Fruit fly (Drosophila melanogaster) whole organism, prepupa: ENCODE data around the gene CG34357.

Experiments
- Blimp-1 ChIP-seq: fragments of 200-800 bp; sonication (Bioruptor generic); optimal IDR thresholded peaks from 3 replicates; lab custom pipeline; 2017; ENCODE audit warnings: missing biosample characterization, missing genetic modification characterization, mild to moderate bottlenecking, moderate library complexity, missing genetic modification reagents
- CG10669 ChIP-seq: fragments of 200-800 bp; sonication (Bioruptor generic); optimal IDR thresholded peaks from 3 replicates; lab custom pipeline; 2018; ENCODE audit warnings: missing biosample characterization, mild to moderate bottlenecking, missing genetic modification characterization, moderate library complexity
- CG11294 ChIP-seq: fragments of 200-800 bp; sonication (Bioruptor generic); IDR thresholded peaks from 2 replicates; pipeline ENCODE4 v1.3.6; 2022; ENCODE audit warnings: missing biosample characterization, missing genetic modification characterization
- CG1621 ChIP-seq: fragments of 200-800 bp; sonication (Bioruptor generic); optimal IDR thresholded peaks from 3 replicates; lab custom pipeline; 2018; ENCODE audit warnings: missing biosample characterization, mild to moderate bottlenecking, missing genetic modification characterization
- CG16779 ChIP-seq: fragments of 200-800 bp; sonication (Bioruptor generic); optimal IDR thresholded peaks from 3 replicates; lab custom pipeline; 2017; ENCODE audit warnings: missing biosample characterization, mild to moderate bottlenecking, missing genetic modification characterization
- CG32006 ChIP-seq: fragments of 200-800 bp; sonication (Bioruptor generic); optimal IDR thresholded peaks from 3 replicates; lab custom pipeline; 2017; ENCODE audit warnings: missing biosample characterization, mild to moderate bottlenecking, missing genetic modification characterization
- CG34406 ChIP-seq: fragments of 200-800 bp; sonication (Bioruptor generic); optimal IDR thresholded peaks from 3 replicates; lab custom pipeline; 2016; ENCODE audit warnings: missing biosample characterization, missing genetic modification characterization
- CG4318 ChIP-seq: fragments of 200-800 bp; sonication (Bioruptor generic); optimal IDR thresholded peaks from 3 replicates; lab custom pipeline; 2017; ENCODE audit warnings: missing biosample characterization, mild to moderate bottlenecking, missing genetic modification characterization
- CG6792 ChIP-seq: fragments of 200-800 bp; sonication (Bioruptor generic); optimal IDR thresholded peaks from 3 replicates; lab custom pipeline; 2016; ENCODE audit warnings: missing biosample characterization, missing genetic modification characterization
- CG6808 ChIP-seq: fragments of 200-800 bp; sonication (Bioruptor generic); optimal IDR thresholded peaks from 3 replicates; lab custom pipeline; 2017; ENCODE audit warnings: missing biosample characterization, missing genetic modification characterization, mild to moderate bottlenecking, moderate library complexity, missing genetic modification reagents
- CG6854 ChIP-seq: fragments of 200-800 bp; sonication (Bioruptor generic); optimal IDR thresholded peaks from 2 replicates; lab custom pipeline; 2017; ENCODE audit warnings: missing biosample characterization, mild to moderate bottlenecking, missing genetic modification characterization
- CG8319 ChIP-seq: fragments of 200-800 bp; sonication (Bioruptor generic); optimal IDR thresholded peaks from 3 replicates; lab custom pipeline; 2016; ENCODE audit warnings: missing biosample characterization, missing genetic modification characterization
- CG9139 ChIP-seq: fragments of 200-800 bp; sonication (Bioruptor generic); optimal IDR thresholded peaks from 3 replicates; lab custom pipeline; 2017; ENCODE audit warnings: missing biosample characterization, mild to moderate bottlenecking, missing genetic modification characterization
- Eip78C ChIP-seq: fragments of 200-800 bp; sonication (Bioruptor generic); peaks from one replicate; lab custom pipeline; 2016; ENCODE audit warnings: missing biosample characterization, missing genetic modification characterization
- Ets21C ChIP-seq: fragments of 200-800 bp; sonication (Bioruptor generic); optimal IDR thresholded peaks from 3 replicates; lab custom pipeline; 2016; ENCODE audit warnings: missing biosample characterization, missing genetic modification characterization
- Ets96B ChIP-seq: fragments of 200-800 bp; optimal IDR thresholded peaks from 2 replicates; lab custom pipeline; 2019; ENCODE audit warnings: missing biosample characterization, mild to moderate bottlenecking, missing genetic modification characterization, moderate library complexity
- Hr39 ChIP-seq: fragments of 200-800 bp; sonication (Bioruptor generic); optimal IDR thresholded peaks from 2 replicates; lab custom pipeline; 2016; ENCODE audit warnings: missing biosample characterization, missing genetic modification characterization
- Lpt ChIP-seq: fragments of 200-800 bp; sonication (Bioruptor generic); optimal IDR thresholded peaks from 3 replicates; lab custom pipeline; 2016; ENCODE audit warnings: missing biosample characterization, missing genetic modification characterization
- Met ChIP-seq: fragments of 200-800 bp; sonication (Bioruptor generic); optimal IDR thresholded peaks from 3 replicates; lab custom pipeline; 2016; ENCODE audit warnings: missing biosample characterization, missing genetic modification characterization
- Sox14 ChIP-seq: fragments of 200-800 bp; sonication (Bioruptor generic); optimal IDR thresholded peaks from 3 replicates; lab custom pipeline; 2016; ENCODE audit warnings: missing biosample characterization, missing genetic modification characterization
- dac ChIP-seq: fragments of 200-800 bp; sonication (Bioruptor generic); optimal IDR thresholded peaks from 2 replicates; lab custom pipeline; 2017; ENCODE audit warnings: missing biosample characterization, mild to moderate bottlenecking, missing genetic modification characterization
- dsx ChIP-seq: fragments of 200-800 bp; optimal IDR thresholded peaks from 3 replicates; lab custom pipeline; 2019; ENCODE audit warnings: missing biosample characterization, mild to moderate bottlenecking, missing genetic modification characterization, moderate library complexity; ENCODE audit not compliant: poor library complexity, severe bottlenecking
- eg ChIP-seq: fragments of 200-800 bp; sonication (Bioruptor generic); IDR thresholded peaks from 3 replicates; pipeline ENCODE4 v1.3.6; 2022; ENCODE audit warnings: missing biosample characterization, missing genetic modification characterization
- fd59A ChIP-seq: fragments of 200-800 bp; sonication (Bioruptor generic); optimal IDR thresholded peaks from 2 replicates; lab custom pipeline; 2017; ENCODE audit warnings: missing biosample characterization, mild to moderate bottlenecking, missing genetic modification characterization, missing genetic modification reagents
- fd85E ChIP-seq: fragments of 200-800 bp; sonication (Bioruptor generic); optimal IDR thresholded peaks from 3 replicates; lab custom pipeline; 2016; ENCODE audit warnings: missing biosample characterization, missing genetic modification characterization
- fkh ChIP-seq: fragments of 200-800 bp; sonication (Bioruptor generic); optimal IDR thresholded peaks from 3 replicates; lab custom pipeline; 2017; ENCODE audit warnings: missing biosample characterization, mild to moderate bottlenecking, missing genetic modification characterization, moderate library complexity
- lz ChIP-seq: fragments of 200-800 bp; sonication (Bioruptor generic); optimal IDR thresholded peaks from 3 replicates; lab custom pipeline; 2016; ENCODE audit warnings: missing biosample characterization, missing genetic modification characterization
- salr ChIP-seq, 2 experiments: fragments of 200-800 bp; sonication (Bioruptor generic); optimal IDR thresholded peaks; 3 replicates each; lab custom pipeline; 2016 to 2018; ENCODE audit warnings: missing biosample characterization in 2 of 2, missing genetic modification characterization in 2 of 2, mild to moderate bottlenecking in 1 of 2
- spab ChIP-seq: fragments of 200-800 bp; sonication (Bioruptor generic); optimal IDR thresholded peaks from 2 replicates; lab custom pipeline; 2017; ENCODE audit warnings: missing biosample characterization, mild to moderate bottlenecking, missing genetic modification characterization, missing genetic modification reagents
- ss ChIP-seq, 2 experiments: fragments of 200-800 bp; sonication (Bioruptor generic); optimal IDR thresholded peaks; 2 replicates in 1 of 2; 3 replicates in 1 of 2; lab custom pipeline; 2017 to 2018; ENCODE audit warnings: mild to moderate bottlenecking in 2 of 2, missing biosample characterization in 2 of 2, missing genetic modification characterization in 2 of 2, moderate library complexity in 1 of 2
- svp ChIP-seq: fragments of 200-800 bp; sonication (Bioruptor generic); peaks from one replicate; lab custom pipeline; 2016; ENCODE audit warnings: missing biosample characterization, missing genetic modification characterization
- topi ChIP-seq: fragments of 200-800 bp; sonication (Bioruptor generic); optimal IDR thresholded peaks from 3 replicates; lab custom pipeline; 2016; ENCODE audit warnings: missing biosample characterization, missing genetic modification characterization
- vri ChIP-seq: fragments of 200-800 bp; sonication (Bioruptor generic); optimal IDR thresholded peaks from 3 replicates; lab custom pipeline; 2016; ENCODE audit warnings: missing biosample characterization, mild to moderate bottlenecking, missing genetic modification characterization

CG34357 gene

DNA sequence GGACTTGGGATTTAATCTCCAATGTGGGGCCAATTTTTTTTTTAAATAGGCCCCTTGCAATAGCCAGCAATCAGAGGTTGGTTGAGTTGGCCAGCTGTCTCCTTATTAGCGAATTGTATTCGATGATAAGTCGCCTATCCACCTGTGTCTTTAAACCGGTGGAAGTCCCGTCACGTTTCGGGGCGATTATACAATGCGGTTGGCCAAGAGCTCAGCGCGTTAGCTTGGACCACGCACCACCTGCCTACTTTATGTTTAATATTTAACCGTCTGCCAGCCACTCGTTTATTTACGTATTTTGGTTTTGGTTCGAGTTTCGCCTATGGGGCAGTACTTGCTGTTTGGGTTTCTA is 87.2 kb downstream of the CG34357 start:
- TF ChIP-seq CG32006 (GFP tag; lab: Kevin White, UChicago): no peak
- peak; percentile 68 for TF ChIP-seq vri (GFP tag; lab: Kevin White, UChicago)
- TF ChIP-seq, all 60 proteins: peak for 1

DNA sequence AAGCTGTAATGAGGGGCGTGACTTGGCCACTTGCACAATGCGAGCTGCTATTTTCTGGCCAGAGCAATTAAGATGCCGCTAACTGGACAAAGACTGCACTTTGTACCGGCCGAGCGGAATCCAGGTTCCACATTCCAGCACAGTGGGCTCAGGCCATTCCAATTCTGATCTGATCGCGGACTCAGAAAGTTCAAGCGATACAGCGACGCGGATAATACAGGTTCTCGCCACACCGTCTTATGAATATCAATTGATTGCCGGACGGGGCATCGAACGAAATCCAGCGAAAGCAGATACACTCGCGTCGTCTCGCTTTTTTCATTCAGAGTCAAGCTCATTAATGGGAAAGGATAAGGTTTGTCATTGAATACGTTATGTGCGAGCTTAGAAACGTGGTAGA is 88.9 kb downstream of the CG34357 start:
- no peak for TF ChIP-seq dsx (GFP tag; lab: Kevin White, UChicago)
- peak; percentile 19 for TF ChIP-seq CG10669
- TF ChIP-seq Blimp-1 (GFP tag; lab: Kevin White, UChicago): peak; percentile 48
- TF ChIP-seq Eip78C (GFP tag; lab: Kevin White, UChicago): peak; percentile 41
- TF ChIP-seq CG6854: peak; percentile 64
- TF ChIP-seq spab: peak; percentile 36
- peak; percentile 44 for TF ChIP-seq CG9139 (GFP tag; lab: Kevin White, UChicago)
- TF ChIP-seq Sox14 (GFP tag; lab: Kevin White, UChicago): peak; percentile 17
- no peak for TF ChIP-seq Ets96B
- peak; percentile 1 for TF ChIP-seq topi (GFP tag; lab: Kevin White, UChicago)
- TF ChIP-seq svp (GFP tag; lab: Kevin White, UChicago): peak; percentile 86
- TF ChIP-seq eg (GFP tag; lab: Robert Waterston, UW): 0 out of 3 replicates have a peak, but pooled peaks have one; percentile 26
- no peak for TF ChIP-seq Met (GFP tag; lab: Kevin White, UChicago)
- TF ChIP-seq ss (GFP tag; optimal IDR thresholded peaks at IDR 0.05; lab: Kevin White, UChicago): peak; percentile 37 to 57
- peak; percentile 56 for TF ChIP-seq CG6808
- TF ChIP-seq CG8319: no peak
- TF ChIP-seq CG1621 (tag; lab: Kevin White, UChicago): peak; percentile 49
- TF ChIP-seq Lpt (GFP tag; lab: Kevin White, UChicago): no peak

DNA sequence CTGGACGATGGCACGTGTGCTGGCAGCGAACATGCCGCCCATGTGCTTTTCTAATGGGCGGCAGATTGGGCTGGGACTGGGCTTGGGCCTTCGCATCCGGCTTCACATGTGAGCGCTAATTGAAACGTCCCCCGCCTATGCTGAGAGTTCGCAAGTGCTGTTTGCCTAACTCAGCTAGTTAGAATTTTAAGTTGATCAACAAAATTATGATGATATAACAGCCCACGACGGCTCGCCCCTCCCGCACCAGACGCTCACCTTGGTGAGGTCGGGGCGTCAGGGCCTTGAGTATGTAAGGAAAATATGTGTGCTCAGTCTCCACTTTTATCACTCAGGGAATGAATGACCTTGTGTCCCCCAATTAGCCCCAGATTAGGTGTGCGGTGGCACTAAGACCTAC is 91.0 kb downstream of the CG34357 start:
- TF ChIP-seq fkh (GFP tag; lab: Kevin White, UChicago) (peak; percentile 62), lz (GFP tag; lab: Kevin White, UChicago) (no peak), fd59A (GFP tag; lab: Kevin White, UChicago) (no peak), CG34406 (GFP tag; lab: Kevin White, UChicago) (no peak), CG4318 (GFP tag; lab: Kevin White, UChicago) (no peak), dac (GFP tag; lab: Kevin White, UChicago) (no peak)

DNA sequence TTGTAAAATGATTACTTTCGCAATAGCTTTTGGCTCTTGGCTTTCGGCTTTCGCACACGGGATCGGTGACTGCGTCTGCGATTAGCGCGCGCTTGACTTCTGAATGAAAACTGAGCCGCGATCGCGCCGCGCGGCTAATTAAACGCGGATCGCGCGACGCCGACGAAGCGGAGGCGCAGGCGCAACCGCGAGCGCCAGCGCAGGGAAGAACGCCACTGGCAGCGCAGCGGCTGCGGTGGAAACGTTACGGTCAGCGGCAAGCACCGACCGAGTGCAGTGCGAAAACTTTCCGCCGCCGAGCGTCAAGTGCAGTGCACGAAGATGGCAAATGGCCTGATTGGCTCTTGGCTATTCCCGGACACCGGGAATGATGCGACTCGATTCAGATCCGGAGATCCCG is 95.1 kb downstream of the CG34357 start, which contains the start of gene CG31522:
Gene CG31522 (minus strand): TSS at position 101 of the 400 bp plus-strand sequence.
- TF ChIP-seq Eip78C (GFP tag; lab: Kevin White, UChicago) (peak; percentile 34), CG1621 (tag; lab: Kevin White, UChicago) (peak; percentile 26), Hr39 (GFP tag; lab: Kevin White, UChicago) (no peak)

DNA sequence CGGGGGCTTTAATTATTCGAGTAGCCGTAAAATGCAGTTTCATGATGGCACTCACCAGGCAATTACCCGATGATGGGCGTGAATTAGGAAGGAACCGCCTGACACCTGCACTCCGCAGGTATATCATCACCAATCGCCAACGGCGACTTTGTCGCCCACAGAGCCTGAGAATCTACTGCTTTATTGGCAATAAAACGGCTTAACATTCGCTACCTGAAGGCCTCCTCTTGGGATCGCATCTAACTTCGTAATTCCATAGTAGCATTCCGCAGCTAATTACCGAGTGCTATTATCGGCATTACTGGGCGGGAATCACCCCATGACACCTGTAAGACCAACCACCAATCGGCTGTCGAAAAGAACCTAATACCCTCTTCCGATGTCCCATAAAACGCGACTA is 99.6 kb downstream of the CG34357 start:
- TF ChIP-seq topi (GFP tag; lab: Kevin White, UChicago): no peak
- TF ChIP-seq salr (GFP tag; optimal IDR thresholded peaks at IDR 0.05; lab: Kevin White, UChicago): no peak
- TF ChIP-seq CG6792 (GFP tag; lab: Kevin White, UChicago): no peak
- TF ChIP-seq CG8319: no peak
- no peak for TF ChIP-seq Ets96B
- TF ChIP-seq Ets21C (GFP tag; lab: Kevin White, UChicago): no peak
- no peak for TF ChIP-seq CG11294 (GFP tag; lab: Robert Waterston, UW)
- no peak for TF ChIP-seq CG32006 (GFP tag; lab: Kevin White, UChicago)
- no peak for TF ChIP-seq CG16779 (tag; lab: Kevin White, UChicago)
- TF ChIP-seq fd85E (GFP tag; lab: Kevin White, UChicago): no peak
